Worm (Caenorhabditis elegans) whole organism, late embryonic: ENCODE results near the gene npr-34.

Experiments
- C08G9.2 ChIP-seq: sonication (generic microtip); optimal IDR thresholded peaks from 2 replicates; lab custom pipeline; 2016; ENCODE audit warnings: mild to moderate bottlenecking, missing genetic modification characterization, moderate library complexity, missing compliant biosample characterization
- C38D4.7 ChIP-seq: fragments of 200-800 bp; sonication (Bioruptor generic); optimal IDR thresholded peaks from 2 replicates; lab custom pipeline; 2018; ENCODE audit warnings: mild to moderate bottlenecking, missing genetic modification characterization, moderate library complexity, missing compliant biosample characterization
- npax-4 ChIP-seq: sonication (generic microtip); optimal IDR thresholded peaks from 2 replicates; lab custom pipeline; 2016; ENCODE audit warnings: missing genetic modification characterization, missing compliant biosample characterization
- rnt-1 ChIP-seq: sonication (generic microtip); optimal IDR thresholded peaks from 2 replicates; lab custom pipeline; 2016; ENCODE audit warnings: missing genetic modification characterization, missing compliant biosample characterization

DNA sequence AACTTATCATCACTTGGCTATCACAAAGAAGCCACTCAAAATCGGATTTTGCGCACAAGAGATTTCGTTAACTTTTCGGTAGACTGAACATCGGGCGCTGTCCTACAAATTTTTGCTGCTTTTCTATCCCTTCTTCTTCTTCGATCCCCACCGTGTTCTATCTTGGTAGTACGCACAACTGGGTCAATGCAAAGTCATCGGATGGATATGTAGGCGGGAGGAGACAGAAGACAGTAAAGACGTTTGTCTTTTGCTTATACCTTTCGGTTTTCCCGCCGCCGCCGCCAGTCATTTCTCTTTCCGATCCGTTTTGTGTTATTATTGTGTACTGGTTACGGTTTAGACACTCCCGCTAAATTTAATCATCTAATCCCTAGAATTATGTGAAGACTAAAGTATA, 38.9 kb downstream of the npr-34 start:
- TF ChIP-seq C08G9.2 (tag; lab: Kevin White, UChicago) (no peak), rnt-1 (tag; lab: Kevin White, UChicago) (no peak), C38D4.7 (GFP tag; lab: Kevin White, UChicago) (no peak), npax-4 (no peak)
